Worm (Caenorhabditis elegans): Measurements from ENCODE around the gene Y51H7C.8.
A peak's percentile ranks its signal among the peaks of the same experiment; 100 is the strongest.
"Not testable (repeated sequence)": the region's sequence is repeated elsewhere in the genome, so short reads cannot be mapped to it uniquely, and the experiment has no call there.

The Y51H7C.8 gene

DNA sequence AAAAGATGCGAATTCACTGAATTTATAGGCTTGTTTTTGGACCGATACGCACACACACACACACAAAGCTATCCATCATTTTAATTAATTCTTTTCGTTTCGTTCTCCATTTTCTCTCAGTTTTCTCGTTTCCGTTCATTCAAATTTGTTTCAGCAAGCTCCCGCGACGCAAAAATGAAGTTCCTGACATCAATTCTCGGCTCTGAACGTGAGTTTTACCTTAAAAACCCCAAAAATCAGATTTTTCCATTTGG, 36.7 kb downstream of the Y51H7C.8 start, which contains the start of gene Y51H7C.3:
Gene Y51H7C.3 (plus strand): TSS at position 155 of the 254 bp plus-strand sequence.
- TF ChIP-seq F37D6.2 (tag; optimal IDR thresholded peaks at IDR 0.05) = no peak

DNA sequence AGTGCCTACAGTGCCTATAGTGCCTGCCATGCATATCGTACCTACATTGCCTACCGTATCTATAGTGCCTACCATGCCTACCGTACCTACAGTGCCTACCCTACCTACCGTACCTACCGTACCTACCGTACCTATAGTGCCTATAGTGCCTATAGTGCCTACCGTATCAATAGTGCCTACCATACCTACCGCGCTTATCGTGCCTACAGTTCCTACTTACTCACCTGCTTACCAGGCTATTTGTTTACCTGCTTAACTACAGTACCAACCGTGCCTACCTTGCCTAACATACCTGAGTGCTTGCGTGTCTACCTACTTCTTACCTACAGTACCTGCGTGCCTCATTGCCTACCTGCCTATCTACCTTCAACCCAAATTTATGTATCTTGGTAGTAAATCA, 39.9 kb downstream of the Y51H7C.8 start:
- TF ChIP-seq nhr-11 (tag; optimal IDR thresholded peaks at IDR 0.05) (no peak), ceh-20 (GFP tag; IDR thresholded peaks at IDR 0.05) (no peak), F44E2.7 (GFP tag; IDR thresholded peaks at IDR 0.05) (no peak), T26A8.4 (GFP tag; IDR thresholded peaks at IDR 0.05) (no peak), aha-1 (tag) (peak; percentile 52), hif-1 (tag; optimal IDR thresholded peaks at IDR 0.05) (no peak), dmd-6 (GFP tag; IDR thresholded peaks at IDR 0.05) (no peak), unc-62 (GFP tag; optimal IDR thresholded peaks at IDR 0.05 in 1 of 2) (peak in 1 of 2 experiments; percentile 78), unc-62 (tag; optimal IDR thresholded peaks at IDR 0.05) (no peak), mxl-3 (GFP tag; optimal IDR thresholded peaks at IDR 0.05) (no peak), arid-1 (GFP tag; conservative IDR thresholded peaks at IDR 0.05) (no peak), mdl-1 (tag; optimal IDR thresholded peaks at IDR 0.05) (no peak), D1046.2 (GFP tag; IDR thresholded peaks at IDR 0.05) (no peak), lin-39 (tag; optimal IDR thresholded peaks at IDR 0.05) (no peak), nhr-76 (tag; optimal IDR thresholded peaks at IDR 0.05) (no peak), skn-1 (tag; optimal IDR thresholded peaks at IDR 0.05) (no peak), F10B5.3 (tag; optimal IDR thresholded peaks at IDR 0.05) (no peak), tag-97 (GFP tag; IDR thresholded peaks at IDR 0.05) (no peak)

DNA sequence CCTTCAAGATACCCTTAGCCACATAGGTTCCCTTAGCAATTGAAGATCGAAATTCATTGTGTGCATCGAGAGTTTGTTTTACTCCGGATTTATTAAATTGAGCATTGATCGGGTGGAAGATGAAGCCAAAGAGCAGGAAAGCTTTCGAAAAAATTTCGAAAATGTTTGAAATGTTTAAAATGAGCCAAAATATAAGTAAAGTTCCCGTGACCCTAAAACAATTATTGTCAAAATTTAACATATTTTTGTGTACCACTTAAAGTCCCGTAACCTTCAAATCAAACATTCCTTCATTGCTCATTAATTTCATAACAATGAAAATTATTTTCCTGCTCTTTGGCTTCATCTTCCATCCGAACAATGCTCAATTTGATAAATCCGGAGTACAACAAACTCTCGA, 43.3 kb downstream of the Y51H7C.8 start, which contains the start of gene scl-17:
Gene scl-17 (plus strand): TSS at position 301 of the 400 bp plus-strand sequence.
- TF ChIP-seq nhr-10 (tag; optimal IDR thresholded peaks at IDR 0.05) = no peak
- TF ChIP-seq T26A8.4 (GFP tag; IDR thresholded peaks at IDR 0.05) = no peak
- no peak for TF ChIP-seq dve-1 (tag; optimal IDR thresholded peaks at IDR 0.05; ENCODE audit: insufficient read depth)
- TF ChIP-seq ceh-28 (tag; optimal IDR thresholded peaks at IDR 0.05) = no peak
- TF ChIP-seq nhr-11 (tag; optimal IDR thresholded peaks at IDR 0.05) = no peak
- TF ChIP-seq spr-1 (tag; optimal IDR thresholded peaks at IDR 0.05) = no peak
- TF ChIP-seq ztf-11 (tag; optimal IDR thresholded peaks at IDR 0.05) = no peak
- no peak for TF ChIP-seq D1046.2 (GFP tag; IDR thresholded peaks at IDR 0.05)
- TF ChIP-seq F37D6.2 (tag; optimal IDR thresholded peaks at IDR 0.05) = no peak
- no peak for TF ChIP-seq lin-1 (GFP tag; IDR thresholded peaks at IDR 0.05)
- no peak for TF ChIP-seq dmd-6 (GFP tag; IDR thresholded peaks at IDR 0.05)
- no peak for TF ChIP-seq lin-39 (tag; optimal IDR thresholded peaks at IDR 0.05)
- TF ChIP-seq mdt-29 (GFP tag; IDR thresholded peaks at IDR 0.05) = no peak
- TF ChIP-seq daf-12 (tag; optimal IDR thresholded peaks at IDR 0.05) = no peak
- TF ChIP-seq fos-1 (tag; optimal IDR thresholded peaks at IDR 0.05) = no peak
- TF ChIP-seq mxl-2 (GFP tag; conservative IDR thresholded peaks at IDR 0.05) = no peak
- no peak for TF ChIP-seq F44E2.7 (GFP tag; IDR thresholded peaks at IDR 0.05)

DNA sequence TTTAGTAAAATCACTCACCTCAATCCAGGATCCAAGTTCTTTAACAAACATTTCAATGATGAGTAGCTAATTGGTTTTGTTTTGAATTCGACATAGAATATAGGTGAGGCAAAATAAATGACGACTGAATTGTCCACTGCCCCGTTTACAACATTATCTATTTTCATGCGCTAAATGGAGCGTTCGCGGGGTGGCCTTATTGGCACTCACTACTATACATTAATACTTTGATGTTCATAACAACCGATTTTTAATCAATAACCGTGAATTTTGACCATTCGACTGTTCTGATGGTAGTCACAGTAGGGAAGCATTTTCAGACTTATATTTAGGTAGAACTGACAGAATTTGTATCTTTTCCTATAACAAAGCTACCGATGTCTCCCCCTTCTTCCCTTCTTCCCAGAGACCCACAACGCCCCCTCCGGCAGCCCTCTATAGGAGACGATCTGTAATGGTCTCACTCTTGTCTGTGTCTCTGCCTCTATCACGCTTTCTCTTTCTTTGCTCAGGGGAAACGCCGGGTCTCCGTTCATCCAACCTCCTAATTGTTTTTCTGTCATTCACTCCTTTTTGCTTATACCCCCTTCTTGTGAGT, 45.2 kb downstream of the Y51H7C.8 start, which contains the start of gene Y51H7C.12:
Gene Y51H7C.12 (minus strand): TSS at position 51 of the 598 bp plus-strand sequence.
- peak in 1 of 2 experiments; percentile 84 for TF ChIP-seq unc-62 (GFP tag; optimal IDR thresholded peaks at IDR 0.05 in 1 of 2)
- TF ChIP-seq unc-62 (tag; optimal IDR thresholded peaks at IDR 0.05) = not testable (repeated sequence)

Data from whole organism, L4 larva.